Worm (Caenorhabditis elegans) whole organism, L3 larva: ENCODE results near the gene srd-28.
"Not testable (repeated sequence)": the region's sequence is repeated elsewhere in the genome, so short reads cannot be mapped to it uniquely, and the experiment has no call there.

Experiments used
- ama-1 ChIP-seq: fragments of 150-350 bp; optimal IDR thresholded peaks from 2 replicates; lab custom pipeline; 2018
- ceh-16 ChIP-seq: sonication (generic microtip); optimal IDR thresholded peaks from 2 replicates; lab custom pipeline; 2017; ENCODE audit warnings: missing biosample characterization, missing genetic modification characterization
- daf-12 ChIP-seq: fragments of 150-350 bp; optimal IDR thresholded peaks from 2 replicates; lab custom pipeline; 2014; ENCODE audit warnings: missing biosample characterization, missing genetic modification reagents, missing genetic modification characterization
- egl-27 ChIP-seq: sonication (generic microtip); optimal IDR thresholded peaks from 4 replicates; lab custom pipeline; 2017; ENCODE audit warnings: missing biosample characterization, missing genetic modification reagents, missing genetic modification characterization
- nhr-237 ChIP-seq: fragments of 150-350 bp; optimal IDR thresholded peaks from 2 replicates; lab custom pipeline; 2014; ENCODE audit warnings: missing biosample characterization, missing genetic modification characterization
- nhr-76 ChIP-seq: fragments of 150-350 bp; sonication (generic microtip); optimal IDR thresholded peaks from 5 replicates; lab custom pipeline; 2014; ENCODE audit warnings: missing biosample characterization, missing genetic modification characterization
- skn-1 ChIP-seq: fragments of 150-350 bp; optimal IDR thresholded peaks from 2 replicates; lab custom pipeline; 2014; ENCODE audit warnings: missing biosample characterization, missing genetic modification characterization

ce11 chrV:15207681-15208080 is 42.7 kb upstream of the srd-28 start, which contains the start of gene C41G6.12:
- not testable (repeated sequence) for TF ChIP-seq skn-1 (tag; lab: Kevin White, UChicago); ama-1 (lab: Kevin White, UChicago); nhr-237 (tag; lab: Kevin White, UChicago); daf-12; egl-27; nhr-76 (tag; lab: Kevin White, UChicago); ceh-16 (tag; lab: Kevin White, UChicago)
